Fruit fly (Drosophila melanogaster) whole organism, wandering third instar larva: ENCODE measurements around the gene CG5273.

ENCODE experiments used
- Abd-B ChIP-seq: fragments of >200 bp; optimal IDR thresholded peaks from 2 replicates; lab custom pipeline; 2017; ENCODE audit warnings: missing biosample characterization, missing genetic modification characterization
- CG32264 ChIP-seq: fragments of 200-800 bp; sonication (Bioruptor generic); optimal IDR thresholded peaks from 2 replicates; lab custom pipeline; 2016; ENCODE audit warnings: missing biosample characterization, missing genetic modification characterization
- CG9705 ChIP-seq: fragments of 200-800 bp; sonication (Bioruptor generic); optimal IDR thresholded peaks from 2 replicates; lab custom pipeline; 2018; ENCODE audit warnings: missing biosample characterization, mild to moderate bottlenecking, missing genetic modification characterization
- CrebA ChIP-seq: fragments of 200-800 bp; sonication (Bioruptor generic); optimal IDR thresholded peaks from 2 replicates; lab custom pipeline; 2016; ENCODE audit warnings: missing biosample characterization, mild to moderate bottlenecking, missing genetic modification characterization, borderline replicate concordance
- Dfd ChIP-seq: fragments of >200 bp; optimal IDR thresholded peaks from 2 replicates; lab custom pipeline; 2017; ENCODE audit warnings: missing biosample characterization, missing genetic modification characterization
- Dif ChIP-seq: fragments of 200-275, 200-300 bp; sonication (Bioruptor generic); optimal IDR thresholded peaks from 2 replicates; lab custom pipeline; 2018; ENCODE audit warnings: missing biosample characterization, missing genetic modification characterization; ENCODE audit not compliant: partially characterized antibody
- GATAd ChIP-seq: sonication (Bioruptor generic); optimal IDR thresholded peaks from 2 replicates; lab custom pipeline; 2016; ENCODE audit warnings: missing biosample characterization, missing genetic modification characterization
- HLH106 ChIP-seq: fragments of 200-800 bp; optimal IDR thresholded peaks from 3 replicates; lab custom pipeline; 2019; ENCODE audit warnings: missing biosample characterization, mild to moderate bottlenecking, missing genetic modification characterization, moderate library complexity
- Hnf4 ChIP-seq: fragments of 200-800 bp; sonication (Bioruptor generic); optimal IDR thresholded peaks from 2 replicates; lab custom pipeline; 2016; ENCODE audit warnings: missing biosample characterization, mild to moderate bottlenecking, missing genetic modification characterization
- Hr78 ChIP-seq: fragments of >200 bp; optimal IDR thresholded peaks from 2 replicates; lab custom pipeline; 2017; ENCODE audit warnings: missing biosample characterization, missing genetic modification characterization
- Hr83 ChIP-seq: fragments of 200-300 bp; sonication (Bioruptor generic); optimal IDR thresholded peaks from 2 replicates; lab custom pipeline; 2016; ENCODE audit warnings: missing biosample characterization, mild to moderate bottlenecking, missing genetic modification characterization, moderate library complexity; ENCODE audit not compliant: poor library complexity, severe bottlenecking
- Jra ChIP-seq: sonication (Bioruptor generic); optimal IDR thresholded peaks from 2 replicates; lab custom pipeline; 2016; ENCODE audit warnings: missing biosample characterization, missing genetic modification characterization
- Mio ChIP-seq: sonication (Bioruptor generic); optimal IDR thresholded peaks from 2 replicates; lab custom pipeline; 2016; ENCODE audit warnings: missing biosample characterization, missing genetic modification characterization
- Myc ChIP-seq: fragments of >200 bp; optimal IDR thresholded peaks from 2 replicates; lab custom pipeline; 2017
- N ChIP-seq: fragments of >200 bp; optimal IDR thresholded peaks from 2 replicates; lab custom pipeline; 2018; ENCODE audit warnings: missing biosample characterization, missing external identifiers, missing genetic modification characterization
- OdsH ChIP-seq: fragments of 200-800 bp; sonication (Bioruptor generic); optimal IDR thresholded peaks from 2 replicates; lab custom pipeline; 2016; ENCODE audit warnings: missing biosample characterization, mild to moderate bottlenecking, missing genetic modification characterization
- Rel ChIP-seq, 2 experiments: fragments of 200-800 bp; sonication (Bioruptor generic) in 1 of 2; optimal IDR thresholded peaks; 2 replicates in 1 of 2; 3 replicates in 1 of 2; lab custom pipeline; 2016 to 2019; ENCODE audit warnings: mild to moderate bottlenecking in 2 of 2, missing biosample characterization in 2 of 2, missing genetic modification characterization in 2 of 2, moderate library complexity in 1 of 2
- Sp1 ChIP-seq: fragments of 200-800 bp; sonication (Bioruptor generic); optimal IDR thresholded peaks from 3 replicates; lab custom pipeline; 2019; ENCODE audit warnings: missing biosample characterization, mild to moderate bottlenecking, missing genetic modification characterization, moderate library complexity
- Vsx2 ChIP-seq: fragments of 200-300, 225-300 bp; sonication (Bioruptor generic); optimal IDR thresholded peaks from 2 replicates; lab custom pipeline; 2018; ENCODE audit warnings: missing biosample characterization, missing genetic modification characterization; ENCODE audit not compliant: partially characterized antibody
- br ChIP-seq: fragments of 200-800 bp; sonication (Bioruptor generic); optimal IDR thresholded peaks from 2 replicates; lab custom pipeline; 2016; ENCODE audit warnings: missing biosample characterization, missing genetic modification characterization
- brk ChIP-seq: fragments of 200-800 bp; sonication (Bioruptor generic); optimal IDR thresholded peaks from 2 replicates; lab custom pipeline; 2016; ENCODE audit warnings: missing biosample characterization, mild to moderate bottlenecking, missing genetic modification characterization
- dl ChIP-seq, 2 experiments: fragments of 175-275, 200-275 bp in 1 of 2; fragments of 200-275 bp in 1 of 2; sonication (Bioruptor generic); optimal IDR thresholded peaks; lab custom pipeline; 2018; ENCODE audit warnings: mild to moderate bottlenecking in 2 of 2, missing biosample characterization in 2 of 2, missing genetic modification characterization in 2 of 2, moderate library complexity in 2 of 2; ENCODE audit not compliant: partially characterized antibody in 2 of 2, insufficient read depth in 1 of 2
- dmrt93B ChIP-seq: fragments of 200-800 bp; sonication (Bioruptor generic); optimal IDR thresholded peaks from 2 replicates; lab custom pipeline; 2018; ENCODE audit warnings: missing biosample characterization, mild to moderate bottlenecking, missing genetic modification characterization
- dsf ChIP-seq: sonication (Bioruptor generic); optimal IDR thresholded peaks from 2 replicates; lab custom pipeline; 2016; ENCODE audit warnings: missing biosample characterization, missing genetic modification characterization, borderline replicate concordance
- ey ChIP-seq: fragments of 200-800 bp; sonication (Bioruptor generic); optimal IDR thresholded peaks from 2 replicates; lab custom pipeline; 2016; ENCODE audit warnings: missing biosample characterization, missing genetic modification characterization
- foxo ChIP-seq, 2 experiments: fragments of 200-800 bp; sonication (Bioruptor generic); optimal IDR thresholded peaks; 2 replicates in 1 of 2; 3 replicates in 1 of 2; lab custom pipeline; 2016 to 2017; ENCODE audit warnings: missing biosample characterization in 2 of 2, missing genetic modification characterization in 2 of 2
- fru ChIP-seq: fragments of 200-800 bp; sonication (Bioruptor generic); optimal IDR thresholded peaks from 3 replicates; lab custom pipeline; 2016; ENCODE audit warnings: missing biosample characterization, mild to moderate bottlenecking, missing genetic modification characterization
- h ChIP-seq: fragments of 200-800 bp; sonication (Bioruptor generic); optimal IDR thresholded peaks from 3 replicates; lab custom pipeline; 2016; ENCODE audit warnings: missing biosample characterization, mild to moderate bottlenecking, missing genetic modification characterization
- jim ChIP-seq: fragments of 175-275, 200-325 bp; sonication (Bioruptor generic); optimal IDR thresholded peaks from 2 replicates; lab custom pipeline; 2016; ENCODE audit warnings: missing biosample characterization, mild to moderate bottlenecking, missing genetic modification characterization
- lola ChIP-seq: fragments of >200 bp; optimal IDR thresholded peaks from 2 replicates; lab custom pipeline; 2017; ENCODE audit warnings: missing biosample characterization, missing genetic modification characterization
- pan ChIP-seq: fragments of >200 bp; optimal IDR thresholded peaks from 2 replicates; lab custom pipeline; 2017
- psq ChIP-seq: fragments of 200-800 bp; sonication (Bioruptor generic); optimal IDR thresholded peaks from 3 replicates; lab custom pipeline; 2017; ENCODE audit warnings: missing biosample characterization, mild to moderate bottlenecking, missing genetic modification characterization, moderate library complexity
- rgr ChIP-seq: fragments of 200-800 bp; sonication (Bioruptor generic); optimal IDR thresholded peaks from 3 replicates; lab custom pipeline; 2016; ENCODE audit warnings: missing biosample characterization, mild to moderate bottlenecking, missing genetic modification characterization
- sage ChIP-seq: fragments of 200-800 bp; sonication (Bioruptor generic); optimal IDR thresholded peaks from 2 replicates; lab custom pipeline; 2016; ENCODE audit warnings: missing biosample characterization, mild to moderate bottlenecking, missing genetic modification characterization
- sv ChIP-seq: fragments of 200-800 bp; sonication (Bioruptor generic); optimal IDR thresholded peaks from 3 replicates; lab custom pipeline; 2016; ENCODE audit warnings: missing biosample characterization, missing genetic modification characterization
- tai ChIP-seq: sonication (Bioruptor generic); optimal IDR thresholded peaks from 2 replicates; lab custom pipeline; 2016; ENCODE audit warnings: missing biosample characterization, missing genetic modification characterization
- usp ChIP-seq: fragments of >200 bp; optimal IDR thresholded peaks from 2 replicates; lab custom pipeline; 2017; ENCODE audit warnings: missing biosample characterization, missing genetic modification characterization
- woc ChIP-seq: sonication (Bioruptor generic); optimal IDR thresholded peaks from 2 replicates; lab custom pipeline; 2016; ENCODE audit warnings: missing biosample characterization, mild to moderate bottlenecking, missing genetic modification characterization

CG5273 gene

dm6 chrX:711852-712251 is 47.5 kb upstream of the CG5273 start:
- TF ChIP-seq Abd-B (GFP tag; lab: Kevin White, UChicago) (no peak), brk (no peak), dsf (no peak), Rel (GFP tag; optimal IDR thresholded peaks at IDR 0.05; lab: Kevin White, UChicago) (peak; percentile 52), Rel (tag; optimal IDR thresholded peaks at IDR 0.05; lab: Kevin White, UChicago) (no peak), jim (GFP tag; lab: Kevin White, UChicago) (no peak), sv (GFP tag; lab: Kevin White, UChicago) (no peak), Vsx2 (GFP tag; lab: Kevin White, UChicago) (no peak), dl (GFP tag; optimal IDR thresholded peaks at IDR 0.05; lab: Kevin White, UChicago; ENCODE audit: insufficient read depth in 1 of 2, partially characterized antibody in 2 of 2) (no peak), dmrt93B (peak; percentile 76), Dif (GFP tag; lab: Kevin White, UChicago) (peak; percentile 26), woc (GFP tag; lab: Kevin White, UChicago) (peak; percentile 86), usp (no peak), lola (GFP tag; lab: Kevin White, UChicago) (no peak), rgr (GFP tag; lab: Kevin White, UChicago) (peak; percentile 86), Myc (lab: Kevin White, UChicago) (no peak), br (GFP tag; lab: Kevin White, UChicago) (peak; percentile 87), Sp1 (peak; percentile 69), fru (peak; percentile 90), Jra (GFP tag; lab: Kevin White, UChicago) (no peak), foxo (GFP tag; optimal IDR thresholded peaks at IDR 0.05; lab: Kevin White, UChicago) (peak in 1 of 2 experiments; percentile 90), Dfd (GFP tag; lab: Kevin White, UChicago) (no peak), psq (GFP tag; lab: Kevin White, UChicago) (peak; percentile 70), Hnf4 (GFP tag; lab: Kevin White, UChicago) (peak; percentile 82), CG9705 (GFP tag; lab: Kevin White, UChicago) (no peak), h (peak; percentile 90), CrebA (GFP tag; lab: Kevin White, UChicago) (no peak), Hr83 (GFP tag; lab: Kevin White, UChicago) (no peak), OdsH (GFP tag; lab: Kevin White, UChicago) (peak; percentile 85), GATAd (no peak), CG32264 (peak; percentile 75), N (GFP tag; lab: Kevin White, UChicago) (no peak), pan (lab: Kevin White, UChicago) (peak; percentile 37), HLH106 (tag; lab: Kevin White, UChicago) (peak; percentile 77), sage (peak; percentile 76), ey (peak; percentile 89), tai (GFP tag; lab: Kevin White, UChicago) (no peak), Hr78 (GFP tag; lab: Kevin White, UChicago) (no peak), Mio (no peak)

dm6 chrX:713249-713898 is 46.0 kb upstream of the CG5273 start:
- TF ChIP-seq h (no peak), psq (GFP tag; lab: Kevin White, UChicago) (peak; percentile 5), Dif (GFP tag; lab: Kevin White, UChicago) (no peak), dl (GFP tag; optimal IDR thresholded peaks at IDR 0.05; lab: Kevin White, UChicago; ENCODE audit: insufficient read depth in 1 of 2, partially characterized antibody in 2 of 2) (no peak), Sp1 (no peak), Dfd (GFP tag; lab: Kevin White, UChicago) (peak; percentile 55), HLH106 (tag; lab: Kevin White, UChicago) (no peak), woc (GFP tag; lab: Kevin White, UChicago) (peak; percentile 13)
